Fruit fly (Drosophila melanogaster) whole organism, embryonic: Measurements from ENCODE around the gene Mst77F.
A peak's percentile ranks its signal among the peaks of the same experiment; 100 is the strongest.

Source experiments
- Bgb ChIP-seq: fragments of 200-800 bp; sonication (Bioruptor generic); IDR thresholded peaks from 2 replicates; pipeline ENCODE4 v1.3.6; 2022; ENCODE audit warnings: missing biosample characterization, missing genetic modification characterization; ENCODE audit not compliant: partially characterized antibody
- CG10565 ChIP-seq: fragments of 200-800 bp; sonication (Bioruptor generic); optimal IDR thresholded peaks from 3 replicates; lab custom pipeline; 2016; ENCODE audit warnings: missing biosample characterization, mild to moderate bottlenecking, missing genetic modification characterization
- CG12391 ChIP-seq: fragments of 200-800 bp; sonication (Bioruptor generic); optimal IDR thresholded peaks from 3 replicates; lab custom pipeline; 2018; ENCODE audit warnings: missing biosample characterization, mild to moderate bottlenecking, missing genetic modification characterization, moderate library complexity
- CG12659 ChIP-seq: fragments of 200-800 bp; sonication (Bioruptor generic); optimal IDR thresholded peaks from 3 replicates; lab custom pipeline; 2017; ENCODE audit warnings: mild to moderate bottlenecking, missing biosample characterization, missing genetic modification reagents, missing genetic modification characterization
- CG14965 ChIP-seq: fragments of 200-800 bp; sonication (Bioruptor generic); optimal IDR thresholded peaks from 2 replicates; lab custom pipeline; 2016; ENCODE audit warnings: missing biosample characterization, missing genetic modification characterization, borderline replicate concordance
- CG15514 ChIP-seq: fragments of 200-800 bp; sonication (Bioruptor generic); optimal IDR thresholded peaks from 3 replicates; lab custom pipeline; 2017; ENCODE audit warnings: missing biosample characterization, missing genetic modification characterization, mild to moderate bottlenecking, moderate library complexity, missing genetic modification reagents
- CG1603 ChIP-seq: fragments of 200-800 bp; sonication (Bioruptor generic); optimal IDR thresholded peaks from 2 replicates; lab custom pipeline; 2019; ENCODE audit warnings: missing biosample characterization, mild to moderate bottlenecking, missing genetic modification characterization, moderate library complexity
- CG17186 ChIP-seq: fragments of 200-800 bp; sonication (Bioruptor generic); optimal IDR thresholded peaks from 3 replicates; lab custom pipeline; 2017; ENCODE audit warnings: missing biosample characterization, missing genetic modification reagents, missing genetic modification characterization
- CG17829 ChIP-seq: fragments of 200-800 bp; optimal IDR thresholded peaks from 2 replicates; lab custom pipeline; 2019; ENCODE audit warnings: missing biosample characterization, mild to moderate bottlenecking, missing genetic modification characterization, moderate library complexity
- CG2889 ChIP-seq: fragments of 200-800 bp; sonication (Bioruptor generic); IDR thresholded peaks from 3 replicates; pipeline ENCODE4 v1.3.6; 2022; ENCODE audit warnings: missing biosample characterization, missing genetic modification characterization
- CG33213 ChIP-seq: fragments of 200-800 bp; sonication (Bioruptor generic); optimal IDR thresholded peaks from 3 replicates; lab custom pipeline; 2016; ENCODE audit warnings: missing biosample characterization, missing genetic modification characterization
- CG34376 ChIP-seq: fragments of 200-800 bp; sonication (Bioruptor generic); optimal IDR thresholded peaks from 2 replicates; lab custom pipeline; 2018; ENCODE audit warnings: missing biosample characterization, mild to moderate bottlenecking, missing genetic modification characterization
- CG3847 ChIP-seq: fragments of 200-800 bp; sonication (Bioruptor generic); IDR thresholded peaks from 2 replicates; pipeline ENCODE4 v1.3.6; 2022; ENCODE audit warnings: missing biosample characterization, missing genetic modification characterization
- CG42726 ChIP-seq: fragments of 200-800 bp; sonication (Bioruptor generic); IDR thresholded peaks from 2 replicates; pipeline ENCODE4 v1.3.6; 2022; ENCODE audit warnings: missing biosample characterization, missing genetic modification characterization; ENCODE audit not compliant: partially characterized antibody
- CG4360 ChIP-seq: fragments of 200-800 bp; sonication (Bioruptor generic); IDR thresholded peaks from 2 replicates; pipeline ENCODE4 v1.3.6; 2022; ENCODE audit warnings: missing biosample characterization, missing genetic modification characterization
- CG4404 ChIP-seq: fragments of 200-800 bp; sonication (Bioruptor generic); IDR thresholded peaks from 2 replicates; pipeline ENCODE4 v1.3.6; 2022; ENCODE audit warnings: missing biosample characterization, missing genetic modification characterization
- CG4730 ChIP-seq: fragments of 200-800 bp; sonication (Bioruptor generic); IDR thresholded peaks from 2 replicates; pipeline ENCODE4 v1.3.6; 2022; ENCODE audit warnings: missing biosample characterization, missing genetic modification characterization
- CG6272 ChIP-seq: fragments of 200-800 bp; sonication (Bioruptor generic); IDR thresholded peaks from 2 replicates; pipeline ENCODE4 v1.3.6; 2022; ENCODE audit warnings: missing biosample characterization, missing genetic modification characterization
- CG6654 ChIP-seq: fragments of 200-800 bp; sonication (Bioruptor generic); optimal IDR thresholded peaks from 2 replicates; lab custom pipeline; 2017; ENCODE audit warnings: missing biosample characterization, mild to moderate bottlenecking, missing genetic modification characterization
- CG8290 ChIP-seq, 3 experiments: fragments of 200-800 bp; sonication (Bioruptor generic); optimal IDR thresholded peaks; 2 replicates each; lab custom pipeline; 2016 to 2019; ENCODE audit warnings: missing biosample characterization in 3 of 3, missing genetic modification characterization in 3 of 3, mild to moderate bottlenecking in 2 of 3, moderate library complexity in 1 of 3
- Dad ChIP-seq: fragments of 200-800 bp; sonication (Bioruptor generic); optimal IDR thresholded peaks from 3 replicates; lab custom pipeline; 2016; ENCODE audit warnings: missing biosample characterization, missing genetic modification characterization
- H15 ChIP-seq: fragments of 200-800 bp; sonication (Bioruptor generic); IDR thresholded peaks from 3 replicates; pipeline ENCODE4 v1.3.6; 2022; ENCODE audit warnings: missing biosample characterization, missing genetic modification characterization
- Lpt ChIP-seq: fragments of >200 bp; optimal IDR thresholded peaks from 2 replicates; lab custom pipeline; 2018; ENCODE audit warnings: missing biosample characterization, missing genetic modification characterization
- MBD-R2 ChIP-seq: fragments of 200-800 bp; sonication (Bioruptor generic); IDR thresholded peaks from 2 replicates; pipeline ENCODE4 v1.3.6; 2022; ENCODE audit warnings: missing biosample characterization, missing genetic modification characterization
- MESR4 ChIP-seq: fragments of 200-800 bp; sonication (Bioruptor generic); optimal IDR thresholded peaks from 2 replicates; lab custom pipeline; 2018; ENCODE audit warnings: missing biosample characterization, mild to moderate bottlenecking, missing genetic modification characterization, moderate library complexity
- Med ChIP-seq: fragments of 200-800 bp; sonication (Bioruptor generic); peaks from one replicate; lab custom pipeline; 2016; ENCODE audit warnings: missing biosample characterization, missing genetic modification characterization, mild to moderate bottlenecking, inconsistent platforms, moderate library complexity
- Mes4 ChIP-seq: fragments of 200-800 bp; sonication (Bioruptor generic); optimal IDR thresholded peaks from 2 replicates; lab custom pipeline; 2016; ENCODE audit warnings: missing biosample characterization, missing genetic modification characterization
- NfI ChIP-seq: fragments of 200-800 bp; sonication (Bioruptor generic); optimal IDR thresholded peaks from 3 replicates; lab custom pipeline; 2018; ENCODE audit warnings: missing biosample characterization, mild to moderate bottlenecking, missing genetic modification characterization, moderate library complexity
- Ptx1 ChIP-seq: fragments of 200-800 bp; sonication (Bioruptor generic); IDR thresholded peaks from 2 replicates; pipeline ENCODE4 v1.3.6; 2022; ENCODE audit warnings: missing biosample characterization, missing genetic modification characterization
- Ravus ChIP-seq: fragments of 200-800 bp; sonication (Bioruptor generic); IDR thresholded peaks from 2 replicates; pipeline ENCODE4 v1.3.6; 2022; ENCODE audit warnings: missing biosample characterization, missing genetic modification characterization
- Side ChIP-seq: fragments of 200-800 bp; sonication (Bioruptor generic); optimal IDR thresholded peaks from 2 replicates; lab custom pipeline; 2016; ENCODE audit warnings: missing biosample characterization, missing genetic modification characterization
- TFAM ChIP-seq: fragments of 200-800 bp; sonication (Bioruptor generic); optimal IDR thresholded peaks from 2 replicates; lab custom pipeline; 2017; ENCODE audit warnings: missing biosample characterization, missing genetic modification characterization, inconsistent platforms
- Trl ChIP-seq, 3 experiments: fragments of >200 bp in 2 of 3; fragments of 200-800 bp in 1 of 3; sonication (Bioruptor generic) in 1 of 3; optimal IDR thresholded peaks; 2 replicates in 1 of 3; 3 replicates in 2 of 3; lab custom pipeline; 2016 to 2017; ENCODE audit warnings: missing biosample characterization in 1 of 3, missing genetic modification characterization in 1 of 3
- abd-A ChIP-seq: fragments of 200-800 bp; sonication (Bioruptor generic); optimal IDR thresholded peaks from 3 replicates; lab custom pipeline; 2019; ENCODE audit warnings: missing biosample characterization, mild to moderate bottlenecking, missing genetic modification characterization, moderate library complexity
- croc ChIP-seq: fragments of 200-800 bp; sonication (Bioruptor generic); conservative IDR thresholded peaks from 3 replicates; pipeline ENCODE4 v1.3.6; 2022; ENCODE audit warnings: missing biosample characterization, missing genetic modification characterization
- da ChIP-seq: fragments of 200-800 bp; sonication (Bioruptor generic); optimal IDR thresholded peaks from 2 replicates; lab custom pipeline; 2016; ENCODE audit warnings: missing biosample characterization, missing genetic modification characterization
- dimm ChIP-seq: fragments of 200-800 bp; sonication (Bioruptor generic); IDR thresholded peaks from 2 replicates; pipeline ENCODE4 v1.3.6; 2022; ENCODE audit warnings: missing biosample characterization, missing genetic modification characterization
- emc ChIP-seq: fragments of 200-800 bp; sonication (Bioruptor generic); optimal IDR thresholded peaks from 2 replicates; lab custom pipeline; 2016; ENCODE audit warnings: missing biosample characterization, missing genetic modification characterization
- en ChIP-seq: fragments of 200-800 bp; sonication (Bioruptor generic); optimal IDR thresholded peaks from 2 replicates; lab custom pipeline; 2016; ENCODE audit warnings: missing biosample characterization, missing genetic modification characterization
- eyg ChIP-seq: fragments of 200-800 bp; sonication (Bioruptor generic); optimal IDR thresholded peaks from 3 replicates; lab custom pipeline; 2016; ENCODE audit warnings: missing biosample characterization, missing genetic modification characterization
- gce ChIP-seq: fragments of 200-800 bp; sonication (Bioruptor generic); IDR thresholded peaks from 3 replicates; pipeline ENCODE4 v1.3.6; 2022; ENCODE audit warnings: missing biosample characterization, missing genetic modification characterization
- oc ChIP-seq: fragments of 200-800 bp; sonication (Bioruptor generic); optimal IDR thresholded peaks from 2 replicates; lab custom pipeline; 2018; ENCODE audit warnings: missing biosample characterization, mild to moderate bottlenecking, missing genetic modification characterization, moderate library complexity
- pho ChIP-seq: fragments of 200-800 bp; sonication (Bioruptor generic); optimal IDR thresholded peaks from 2 replicates; lab custom pipeline; 2016; ENCODE audit warnings: missing biosample characterization, missing genetic modification characterization
- pzg ChIP-seq: fragments of 200-800 bp; sonication (Bioruptor generic); optimal IDR thresholded peaks from 3 replicates; lab custom pipeline; 2018; ENCODE audit warnings: missing biosample characterization, mild to moderate bottlenecking, missing genetic modification characterization, moderate library complexity
- ranshi ChIP-seq: fragments of 200-800 bp; sonication (Bioruptor generic); IDR thresholded peaks from 2 replicates; pipeline ENCODE4 v1.3.6; 2022; ENCODE audit warnings: missing biosample characterization, missing genetic modification characterization
- seq ChIP-seq: fragments of 200-800 bp; sonication (Bioruptor generic); IDR thresholded peaks from 2 replicates; pipeline ENCODE4 v1.3.6; 2022; ENCODE audit warnings: missing biosample characterization, missing genetic modification characterization
- sna ChIP-seq: fragments of 200-800 bp; sonication (Bioruptor generic); IDR thresholded peaks from 2 replicates; pipeline ENCODE4 v1.3.6; 2022; ENCODE audit warnings: missing biosample characterization, missing genetic modification characterization; ENCODE audit not compliant: partially characterized antibody
- so ChIP-seq: fragments of 200-800 bp; sonication (Bioruptor generic); IDR thresholded peaks from 3 replicates; pipeline ENCODE4 v1.3.6; 2022; ENCODE audit warnings: missing biosample characterization, missing genetic modification characterization
- sqz ChIP-seq: fragments of 200-800 bp; sonication (Bioruptor generic); optimal IDR thresholded peaks from 3 replicates; lab custom pipeline; 2018; ENCODE audit warnings: missing biosample characterization, mild to moderate bottlenecking, missing genetic modification characterization
- vfl ChIP-seq: fragments of 200-800 bp; sonication (Bioruptor generic); optimal IDR thresholded peaks from 2 replicates; lab custom pipeline; 2016; ENCODE audit warnings: missing biosample characterization, missing genetic modification characterization
- zfh1 ChIP-seq: fragments of 200-800 bp; sonication (Bioruptor generic); IDR thresholded peaks from 3 replicates; pipeline ENCODE4 v1.3.6; 2022; ENCODE audit warnings: missing biosample characterization, missing genetic modification characterization

Mst77F gene

DNA sequence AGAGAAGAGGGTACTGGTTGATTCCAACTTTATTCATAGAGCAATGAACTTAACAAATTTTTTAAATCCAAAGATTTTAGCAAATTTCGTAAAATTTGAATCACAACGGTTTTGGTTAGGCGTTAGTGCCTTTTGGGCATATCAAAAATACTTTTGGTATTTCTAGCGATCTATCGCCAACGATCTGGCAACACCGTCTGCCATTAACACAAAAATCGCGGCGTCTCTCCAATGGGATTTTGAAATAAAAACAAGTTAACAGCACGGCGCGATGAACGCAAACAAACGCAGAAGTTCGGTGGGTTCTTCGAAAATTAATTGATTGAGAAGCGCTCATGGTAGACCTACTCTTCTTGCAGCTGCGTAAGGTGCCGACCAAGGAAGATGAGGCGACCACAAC lies 17.6 kb downstream of the Mst77F start, which contains the start of gene Spc105R (continued):
- TF ChIP-seq Trl (optimal IDR thresholded peaks at IDR 0.05; lab: Kevin White, UChicago): no peak
- no peak for TF ChIP-seq Trl (GFP tag; optimal IDR thresholded peaks at IDR 0.05; lab: Kevin White, UChicago)
- TF ChIP-seq CG3847: 0 out of 2 replicates have a peak, but pooled peaks have one; percentile 25
- TF ChIP-seq oc: no peak
- TF ChIP-seq CG12391 (tag; lab: Kevin White, UChicago): no peak
- peak; percentile 74 for TF ChIP-seq MBD-R2 (GFP tag; lab: Robert Waterston, UW)
- no peak for TF ChIP-seq seq (GFP tag; lab: Robert Waterston, UW)
- TF ChIP-seq so (GFP tag; lab: Robert Waterston, UW): no peak
- no peak for TF ChIP-seq CG12659
- TF ChIP-seq sna (GFP tag; lab: Robert Waterston, UW): no peak
- TF ChIP-seq CG4730 (GFP tag; lab: Robert Waterston, UW): no peak
- TF ChIP-seq eyg (GFP tag; lab: Kevin White, UChicago): no peak
- no peak for TF ChIP-seq Lpt
- TF ChIP-seq Side (GFP tag; lab: Kevin White, UChicago): no peak
- no peak for TF ChIP-seq Med (GFP tag; lab: Kevin White, UChicago)
- no peak for TF ChIP-seq NfI
- TF ChIP-seq zfh1 (GFP tag; lab: Robert Waterston, UW): no peak
- TF ChIP-seq pho: no peak
- TF ChIP-seq CG4360: no peak
- TF ChIP-seq Ptx1 (GFP tag; lab: Robert Waterston, UW): no peak
- peak; percentile 73 for TF ChIP-seq CG33213
- TF ChIP-seq CG42726: no peak
- TF ChIP-seq pzg (GFP tag; lab: Kevin White, UChicago): peak; percentile 76
- no peak for TF ChIP-seq da (GFP tag; lab: Kevin White, UChicago)
- TF ChIP-seq CG17829: peak; percentile 26
- no peak for TF ChIP-seq en (GFP tag; lab: Kevin White, UChicago)
- no peak for TF ChIP-seq sqz (GFP tag; lab: Kevin White, UChicago)
- TF ChIP-seq abd-A: no peak
- TF ChIP-seq CG10565: no peak
- TF ChIP-seq CG4404 (GFP tag; lab: Robert Waterston, UW): no peak
- no peak; the same call in 1 of the 2 replicates for TF ChIP-seq ranshi
- no peak for TF ChIP-seq CG6654 (GFP tag; lab: Kevin White, UChicago)
- TF ChIP-seq CG6272: no peak
- TF ChIP-seq H15 (GFP tag; lab: Robert Waterston, UW): no peak
- peak; percentile 25 for TF ChIP-seq CG15514 (GFP tag; lab: Kevin White, UChicago)
- TF ChIP-seq emc (GFP tag; lab: Kevin White, UChicago): no peak
- TF ChIP-seq MESR4: peak; percentile 41
- TF ChIP-seq croc (GFP tag; lab: Robert Waterston, UW): no peak
- peak; percentile 80 for TF ChIP-seq CG1603 (tag; lab: Kevin White, UChicago)
- no peak for TF ChIP-seq CG14965 (GFP tag; lab: Kevin White, UChicago)
- TF ChIP-seq CG17186 (GFP tag; lab: Kevin White, UChicago): peak; percentile 9
- TF ChIP-seq CG2889 (GFP tag; lab: Robert Waterston, UW): no peak
- no peak for TF ChIP-seq gce (GFP tag; lab: Robert Waterston, UW)
- TF ChIP-seq vfl (GFP tag; lab: Kevin White, UChicago): no peak
- no peak for TF ChIP-seq TFAM (GFP tag; lab: Kevin White, UChicago)
- no peak for TF ChIP-seq Dad (GFP tag; lab: Kevin White, UChicago)
- no peak for TF ChIP-seq Mes4 (GFP tag; lab: Kevin White, UChicago)
- no peak for TF ChIP-seq Ravus (GFP tag; lab: Robert Waterston, UW)
- peak; percentile 23; the same call in 1 of the 2 replicates for TF ChIP-seq Bgb (GFP tag; lab: Robert Waterston, UW)
- no peak for TF ChIP-seq dimm (GFP tag; lab: Robert Waterston, UW)
- no peak for TF ChIP-seq CG34376 (GFP tag; lab: Kevin White, UChicago)
- TF ChIP-seq CG8290 (GFP tag; optimal IDR thresholded peaks at IDR 0.05; lab: Kevin White, UChicago): no peak
- no peak for TF ChIP-seq CG8290 (tag; optimal IDR thresholded peaks at IDR 0.05; lab: Kevin White, UChicago)
